Fruit fly (Drosophila melanogaster): ENCODE results near the gene trp.

The trp gene

dm6 chr3R:29867470-29867869 lies 52.6 kb downstream of the trp start:
- TF ChIP-seq jim (GFP tag; optimal IDR thresholded peaks at IDR 0.05) (no peak), rgr (GFP tag; optimal IDR thresholded peaks at IDR 0.05) (no peak), CG32264 (GFP tag; optimal IDR thresholded peaks at IDR 0.05) (no peak), woc (GFP tag; optimal IDR thresholded peaks at IDR 0.05) (no peak), br (GFP tag; optimal IDR thresholded peaks at IDR 0.05) (no peak), Rel (GFP tag; optimal IDR thresholded peaks at IDR 0.05) (no peak), Rel (tag; optimal IDR thresholded peaks at IDR 0.05) (peak; percentile 99), usp (GFP tag; optimal IDR thresholded peaks at IDR 0.05) (no peak)

dm6 chr3R:29866706-29867105 lies 53.4 kb downstream of the trp start:
- TF ChIP-seq Hnf4 (GFP tag; optimal IDR thresholded peaks at IDR 0.05) (peak; percentile 5), ey (GFP tag; optimal IDR thresholded peaks at IDR 0.05) (no peak), lola (GFP tag; optimal IDR thresholded peaks at IDR 0.05) (no peak), psq (GFP tag; optimal IDR thresholded peaks at IDR 0.05) (no peak), fru (GFP tag; optimal IDR thresholded peaks at IDR 0.05) (no peak), Rel (GFP tag; optimal IDR thresholded peaks at IDR 0.05) (no peak), Rel (tag; optimal IDR thresholded peaks at IDR 0.05) (no peak), brk (GFP tag; optimal IDR thresholded peaks at IDR 0.05) (no peak), Mio (GFP tag; optimal IDR thresholded peaks at IDR 0.05) (no peak), tai (GFP tag; optimal IDR thresholded peaks at IDR 0.05) (no peak), h (GFP tag; optimal IDR thresholded peaks at IDR 0.05) (no peak), jim (GFP tag; optimal IDR thresholded peaks at IDR 0.05) (no peak), HLH106 (tag; optimal IDR thresholded peaks at IDR 0.05) (no peak), CG9705 (GFP tag; optimal IDR thresholded peaks at IDR 0.05) (no peak), Jra (GFP tag; optimal IDR thresholded peaks at IDR 0.05) (no peak), GATAd (GFP tag; optimal IDR thresholded peaks at IDR 0.05) (no peak), Abd-B (GFP tag; optimal IDR thresholded peaks at IDR 0.05) (no peak), Hr83 (GFP tag; optimal IDR thresholded peaks at IDR 0.05; ENCODE audit: poor library complexity, severe bottlenecking) (peak; percentile 69), usp (GFP tag; optimal IDR thresholded peaks at IDR 0.05) (no peak), br (GFP tag; optimal IDR thresholded peaks at IDR 0.05) (no peak), Sp1 (GFP tag; optimal IDR thresholded peaks at IDR 0.05) (peak; percentile 22), N (GFP tag; optimal IDR thresholded peaks at IDR 0.05) (no peak), Myc (optimal IDR thresholded peaks at IDR 0.05) (no peak), pan (optimal IDR thresholded peaks at IDR 0.05) (no peak), dl (GFP tag; optimal IDR thresholded peaks at IDR 0.05; ENCODE audit: insufficient read depth in 1 of 2, partially characterized antibody in 2 of 2) (no peak), Dif (GFP tag; optimal IDR thresholded peaks at IDR 0.05; ENCODE audit: partially characterized antibody) (no peak), Hr78 (GFP tag; optimal IDR thresholded peaks at IDR 0.05) (no peak), sv (GFP tag; optimal IDR thresholded peaks at IDR 0.05) (no peak), CrebA (GFP tag; optimal IDR thresholded peaks at IDR 0.05; ENCODE audit: borderline replicate concordance) (no peak), rgr (GFP tag; optimal IDR thresholded peaks at IDR 0.05) (peak; percentile 66), Dfd (GFP tag; optimal IDR thresholded peaks at IDR 0.05) (no peak), sage (GFP tag; optimal IDR thresholded peaks at IDR 0.05) (no peak), woc (GFP tag; optimal IDR thresholded peaks at IDR 0.05) (no peak), OdsH (GFP tag; optimal IDR thresholded peaks at IDR 0.05) (peak; percentile 41), foxo (GFP tag; optimal IDR thresholded peaks at IDR 0.05) (peak in 1 of 2 experiments; percentile 4)

All from whole organism, wandering third instar larva.